Fruit fly (Drosophila melanogaster): Measurements from ENCODE around the gene TAF1B.

Gene TAF1B

DNA sequence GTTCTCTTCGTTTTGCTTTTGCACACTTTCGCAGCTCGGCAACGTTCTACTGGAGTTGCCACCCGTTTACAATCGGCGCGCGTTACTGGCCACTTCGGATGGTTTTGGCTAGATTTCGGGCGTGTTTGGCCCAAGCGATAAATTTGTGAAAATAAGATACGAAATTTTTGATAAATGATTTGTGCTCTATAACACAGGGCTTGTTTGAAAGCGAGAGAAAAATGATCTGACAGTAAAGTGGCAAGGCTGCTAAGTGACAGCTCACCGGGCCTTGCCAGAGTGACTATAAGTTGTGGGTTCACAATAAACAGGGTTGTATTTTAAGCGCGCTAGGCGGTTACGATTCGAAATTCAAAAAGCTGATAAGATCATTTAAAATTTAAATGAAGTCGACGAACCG is 34.0 kb downstream of the TAF1B start, which contains the start of gene Fmr1 (continued):
- TF ChIP-seq MESR4 (GFP tag; optimal IDR thresholded peaks at IDR 0.05) (peak; percentile 24), stc (GFP tag; IDR thresholded peaks at IDR 0.05) (no peak), CG15269 (tag; optimal IDR thresholded peaks at IDR 0.05) (peak; percentile 45), CG4328 (GFP tag; optimal IDR thresholded peaks at IDR 0.05) (no peak), CG10209 (GFP tag; optimal IDR thresholded peaks at IDR 0.05) (peak; percentile 28), CG1529 (GFP tag; optimal IDR thresholded peaks at IDR 0.05) (no peak), ham (GFP tag; IDR thresholded peaks at IDR 0.05) (no peak), CG16779 (GFP tag; IDR thresholded peaks at IDR 0.05) (no peak), h (optimal IDR thresholded peaks at IDR 0.05) (no peak), CG7987 (GFP tag; optimal IDR thresholded peaks at IDR 0.05) (peak; percentile 52), p53 (GFP tag; optimal IDR thresholded peaks at IDR 0.05) (peak; percentile 39), CG34224 (GFP tag; IDR thresholded peaks at IDR 0.05; ENCODE audit: partially characterized antibody) (no peak), slbo (GFP tag; IDR thresholded peaks at IDR 0.05) (peak; percentile 62), chm (GFP tag; IDR thresholded peaks at IDR 0.05) (no peak), CG9609 (GFP tag; optimal IDR thresholded peaks at IDR 0.05) (peak; percentile 64), CG1792 (GFP tag; optimal IDR thresholded peaks at IDR 0.05) (peak; percentile 52), CG15601 (tag; optimal IDR thresholded peaks at IDR 0.05) (peak; percentile 59), CkIIα-i1 (GFP tag; IDR thresholded peaks at IDR 0.05) (no peak), nerfin-2 (GFP tag; IDR thresholded peaks at IDR 0.05; ENCODE audit: partially characterized antibody) (no peak), sens (GFP tag) (peak; percentile 83), Awh (GFP tag; IDR thresholded peaks at IDR 0.05) (no peak), CG6175 (GFP tag; IDR thresholded peaks at IDR 0.05) (no peak), HmgD (GFP tag; optimal IDR thresholded peaks at IDR 0.05) (peak; percentile 54), CG2712 (tag; optimal IDR thresholded peaks at IDR 0.05) (peak; percentile 97), C15 (GFP tag; IDR thresholded peaks at IDR 0.05) (no peak), CG30403 (GFP tag; optimal IDR thresholded peaks at IDR 0.05) (peak; percentile 58), CG3847 (GFP tag; IDR thresholded peaks at IDR 0.05) (peak; percentile 88), CG10979 (tag; optimal IDR thresholded peaks at IDR 0.05) (peak; percentile 19), pzg (GFP tag; optimal IDR thresholded peaks at IDR 0.05) (peak; percentile 92), CG7357 (GFP tag; IDR thresholded peaks at IDR 0.05) (no peak), CG2678 (tag; optimal IDR thresholded peaks at IDR 0.05) (peak; percentile 32), rib (GFP tag; IDR thresholded peaks at IDR 0.05) (no peak), grn (GFP tag; optimal IDR thresholded peaks at IDR 0.05) (peak; percentile 70), lmd (GFP tag; IDR thresholded peaks at IDR 0.05) (peak; percentile 51; the same call in 1 of the 2 replicates), CG18262 (tag; optimal IDR thresholded peaks at IDR 0.05) (peak; percentile 17), CG1647 (GFP tag; optimal IDR thresholded peaks at IDR 0.05) (peak; percentile 53), Hey (tag; optimal IDR thresholded peaks at IDR 0.05) (no peak), CG17359 (tag; optimal IDR thresholded peaks at IDR 0.05) (no peak), CG1832 (GFP tag; optimal IDR thresholded peaks at IDR 0.05) (no peak), CG12236 (GFP tag; optimal IDR thresholded peaks at IDR 0.05) (peak; percentile 29), twi (tag; optimal IDR thresholded peaks at IDR 0.05) (peak; percentile 36), Jarid2 (GFP tag; optimal IDR thresholded peaks at IDR 0.05) (no peak), CG2120 (GFP tag; optimal IDR thresholded peaks at IDR 0.05) (peak; percentile 72), hkb (optimal IDR thresholded peaks at IDR 0.05) (peak; percentile 90), hkb (GFP tag; IDR thresholded peaks at IDR 0.05) (peak; percentile 26; the same call in 1 of the 2 replicates), CG1233 (GFP tag; optimal IDR thresholded peaks at IDR 0.05) (peak; percentile 45), CG7372 (GFP tag; IDR thresholded peaks at IDR 0.05) (0 out of 2 replicates have a peak, but pooled peaks have one; percentile 33), CrebB (tag; optimal IDR thresholded peaks at IDR 0.05) (no peak), CG8388 (GFP tag; optimal IDR thresholded peaks at IDR 0.05) (no peak), wdn (GFP tag; IDR thresholded peaks at IDR 0.05) (no peak), schlank (tag; optimal IDR thresholded peaks at IDR 0.05) (peak; percentile 12), CG11398 (GFP tag; optimal IDR thresholded peaks at IDR 0.05) (peak; percentile 5), HLH54F (GFP tag; optimal IDR thresholded peaks at IDR 0.05) (peak; percentile 63)
